Worm (Caenorhabditis elegans) whole organism, L4/young adult: ENCODE data around the gene acdh-2.

Source experiments
- W03F9.2 ChIP-seq: fragments of 150-350 bp; optimal IDR thresholded peaks from 2 replicates; lab custom pipeline; 2014; ENCODE audit warnings: missing biosample characterization, missing genetic modification characterization
- dao-5 ChIP-seq: sonication (generic microtip); optimal IDR thresholded peaks from 2 replicates; lab custom pipeline; 2016; ENCODE audit warnings: missing genotype, missing genetic modification characterization, moderate library complexity, missing compliant biosample characterization
- him-1 ChIP-seq: sonication (generic microtip); optimal IDR thresholded peaks from 2 replicates; lab custom pipeline; 2016; ENCODE audit warnings: missing genotype, missing genetic modification reagents, missing genetic modification characterization, missing compliant biosample characterization

DNA sequence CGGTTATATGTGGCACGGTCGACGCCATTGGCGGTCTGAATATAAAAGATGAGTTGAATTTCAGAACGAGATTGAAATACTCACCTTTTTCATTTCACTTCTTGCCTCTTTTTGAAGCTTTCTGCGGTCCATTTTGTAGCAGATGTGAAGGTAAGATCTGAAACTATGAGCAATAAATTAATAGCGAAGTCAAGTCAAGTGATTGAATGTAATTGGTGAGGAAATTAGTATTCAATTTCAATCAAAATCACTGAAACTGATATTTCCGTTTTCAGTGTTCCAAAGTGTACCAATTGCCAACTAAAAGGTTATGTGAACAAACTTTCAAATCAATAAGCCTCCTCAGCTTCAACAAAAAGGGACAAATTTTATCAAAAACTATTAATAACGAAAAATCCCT lies 5.6 kb downstream of the acdh-2 start, which contains the start of gene C17C3.24:
- TF ChIP-seq W03F9.2 (tag; lab: Kevin White, UChicago) (no peak), dao-5 (no peak), him-1 (no peak)
